Worm (Caenorhabditis elegans) whole organism, L1 larva: ENCODE data around the gene T22B7.3.

Experiments used
- C04F5.9 ChIP-seq: sonication (generic microtip); optimal IDR thresholded peaks from 2 replicates; lab custom pipeline; 2016; ENCODE audit warnings: missing genetic modification characterization, missing compliant biosample characterization
- C16A3.4 ChIP-seq: fragments of 150-350 bp; optimal IDR thresholded peaks from 2 replicates; lab custom pipeline; 2014; ENCODE audit warnings: missing biosample characterization, missing genetic modification characterization
- C34B4.2 ChIP-seq: sonication (generic microtip); optimal IDR thresholded peaks from 2 replicates; lab custom pipeline; 2017; ENCODE audit warnings: mild to moderate bottlenecking, missing genetic modification characterization, missing compliant biosample characterization
- aha-1 ChIP-seq: fragments of 150-350 bp; optimal IDR thresholded peaks from 2 replicates; lab custom pipeline; 2014; ENCODE audit warnings: missing biosample characterization, missing genetic modification characterization
- alr-1 ChIP-seq: fragments of 200-800 bp; sonication (Bioruptor generic); optimal IDR thresholded peaks from 2 replicates; lab custom pipeline; 2018; ENCODE audit warnings: borderline replicate concordance, mild to moderate bottlenecking, missing genetic modification characterization, missing compliant biosample characterization
- aly-2 ChIP-seq: fragments of 150-350 bp; optimal IDR thresholded peaks from 2 replicates; lab custom pipeline; 2014; ENCODE audit warnings: missing biosample characterization, missing genetic modification characterization
- ama-1 ChIP-seq: fragments of 150-350 bp; optimal IDR thresholded peaks from 2 replicates; lab custom pipeline; 2014
- blmp-1 ChIP-seq: fragments of 150-350 bp; optimal IDR thresholded peaks from 2 replicates; lab custom pipeline; 2014; ENCODE audit warnings: missing biosample characterization, missing genetic modification characterization
- ceh-63 ChIP-seq: fragments of 200-800 bp; sonication (Bioruptor generic); optimal IDR thresholded peaks from 2 replicates; lab custom pipeline; 2018; ENCODE audit warnings: mild to moderate bottlenecking, missing genetic modification characterization, missing compliant biosample characterization
- ceh-88 ChIP-seq: fragments of 200-800 bp; sonication (Bioruptor generic); IDR thresholded peaks from 2 replicates; pipeline ENCODE4 v1.3.6; 2022; ENCODE audit warnings: missing genetic modification characterization, missing compliant biosample characterization
- ceh-90 ChIP-seq: sonication (generic microtip); optimal IDR thresholded peaks from 2 replicates; lab custom pipeline; 2016; ENCODE audit warnings: missing genetic modification characterization, missing compliant biosample characterization
- ces-1 ChIP-seq: fragments of 150-350 bp; optimal IDR thresholded peaks from 2 replicates; lab custom pipeline; 2014; ENCODE audit warnings: missing biosample characterization, missing genetic modification reagents, missing genetic modification characterization
- dpl-1 ChIP-seq, 3 experiments: fragments of 150-350 bp in 2 of 3; sonication (generic microtip) in 1 of 3; optimal IDR thresholded peaks; 2 replicates each; lab custom pipeline; 2014 to 2017; ENCODE audit warnings: missing biosample characterization in 3 of 3, missing genetic modification characterization in 3 of 3, missing genetic modification reagents in 3 of 3
- dsc-1 ChIP-seq: sonication (generic microtip); optimal IDR thresholded peaks from 2 replicates; lab custom pipeline; 2016; ENCODE audit warnings: mild to moderate bottlenecking, missing genetic modification characterization, missing compliant biosample characterization
- elt-2 ChIP-seq: sonication (generic microtip); optimal IDR thresholded peaks from 2 replicates; lab custom pipeline; 2016; ENCODE audit warnings: missing genetic modification characterization, mild to moderate bottlenecking, inconsistent platforms, missing compliant biosample characterization, missing genetic modification reagents
- elt-3 ChIP-seq, 6 experiments: fragments of 150-350 bp in 1 of 6; sonication (generic microtip); optimal IDR thresholded peaks; 2 replicates each; lab custom pipeline; 2017 to 2018; ENCODE audit warnings: missing biosample characterization in 6 of 6, missing genetic modification characterization in 6 of 6, inconsistent platforms in 1 of 6
- fkh-4 ChIP-seq: sonication (generic microtip); optimal IDR thresholded peaks from 2 replicates; lab custom pipeline; 2016; ENCODE audit warnings: missing compliant biosample characterization, missing genetic modification characterization, borderline replicate concordance
- fkh-8 ChIP-seq: sonication (generic microtip); optimal IDR thresholded peaks from 2 replicates; lab custom pipeline; 2016; ENCODE audit warnings: mild to moderate bottlenecking, missing genetic modification characterization, missing compliant biosample characterization
- fos-1 ChIP-seq: fragments of 150-350 bp; optimal IDR thresholded peaks from 2 replicates; lab custom pipeline; 2014; ENCODE audit warnings: missing biosample characterization, missing genetic modification characterization
- grh-1 ChIP-seq: fragments of 200-800 bp; sonication (Bioruptor generic); IDR thresholded peaks from 2 replicates; pipeline ENCODE4 v1.3.6; 2022; ENCODE audit warnings: missing genetic modification reagents, missing genetic modification characterization, missing compliant biosample characterization
- hlh-4 ChIP-seq: sonication (generic microtip); optimal IDR thresholded peaks from 2 replicates; lab custom pipeline; 2016; ENCODE audit warnings: mild to moderate bottlenecking, missing genetic modification characterization, missing compliant biosample characterization
- lin-13 ChIP-seq: fragments of 150-350 bp; optimal IDR thresholded peaks from 2 replicates; lab custom pipeline; 2014; ENCODE audit warnings: missing biosample characterization, missing genetic modification reagents, missing genetic modification characterization
- lsy-2 ChIP-seq, 2 experiments: fragments of 150-350 bp; optimal IDR thresholded peaks; 2 replicates each; lab custom pipeline; 2014; ENCODE audit warnings: missing biosample characterization in 2 of 2, missing genetic modification characterization in 2 of 2
- mab-9 ChIP-seq: fragments of 200-800 bp; sonication (Bioruptor generic); IDR thresholded peaks from 2 replicates; pipeline ENCODE4 v1.3.6; 2022; ENCODE audit warnings: missing genetic modification reagents, missing genetic modification characterization, missing compliant biosample characterization
- mdl-1 ChIP-seq, 2 experiments: fragments of 150-350 bp; optimal IDR thresholded peaks; 2 replicates each; lab custom pipeline; 2014 to 2017; ENCODE audit warnings: missing biosample characterization in 2 of 2, missing genetic modification characterization in 2 of 2, inconsistent platforms in 1 of 2
- mef-2 ChIP-seq: fragments of 150-350 bp; optimal IDR thresholded peaks from 2 replicates; lab custom pipeline; 2014; ENCODE audit warnings: missing biosample characterization, missing genetic modification characterization
- mep-1 ChIP-seq: fragments of 150-350 bp; optimal IDR thresholded peaks from 2 replicates; lab custom pipeline; 2014; ENCODE audit warnings: missing biosample characterization, missing genetic modification characterization
- nhr-11 ChIP-seq: fragments of 150-350 bp; optimal IDR thresholded peaks from 2 replicates; lab custom pipeline; 2014; ENCODE audit warnings: missing biosample characterization, missing genetic modification characterization
- nhr-12 ChIP-seq: sonication (generic microtip); optimal IDR thresholded peaks from 2 replicates; lab custom pipeline; 2017; ENCODE audit warnings: missing biosample characterization, missing genetic modification characterization
- nhr-20 ChIP-seq: sonication (generic microtip); optimal IDR thresholded peaks from 2 replicates; lab custom pipeline; 2016; ENCODE audit warnings: mild to moderate bottlenecking, missing genetic modification characterization, missing compliant biosample characterization
- nhr-237 ChIP-seq: fragments of 150-350 bp; optimal IDR thresholded peaks from 2 replicates; lab custom pipeline; 2014; ENCODE audit warnings: missing biosample characterization, missing genetic modification characterization
- nhr-28 ChIP-seq: fragments of 150-350 bp; optimal IDR thresholded peaks from 2 replicates; lab custom pipeline; 2014; ENCODE audit warnings: missing biosample characterization, missing genetic modification characterization
- nhr-47 ChIP-seq: sonication (generic microtip); optimal IDR thresholded peaks from 2 replicates; lab custom pipeline; 2016; ENCODE audit warnings: mild to moderate bottlenecking, missing genetic modification characterization, moderate library complexity, missing compliant biosample characterization
- nhr-77 ChIP-seq: fragments of 150-350 bp; optimal IDR thresholded peaks from 2 replicates; lab custom pipeline; 2014; ENCODE audit warnings: missing biosample characterization, missing genetic modification characterization
- nhr-85 ChIP-seq: sonication (generic microtip); peaks from one replicate; lab custom pipeline; 2016; ENCODE audit warnings: missing genetic modification characterization, inconsistent platforms, missing compliant biosample characterization
- nhr-90 ChIP-seq: sonication (generic microtip); optimal IDR thresholded peaks from 2 replicates; lab custom pipeline; 2016; ENCODE audit warnings: mild to moderate bottlenecking, missing genetic modification characterization, missing compliant biosample characterization; ENCODE audit not compliant: poor library complexity
- pax-3 ChIP-seq: fragments of 200-800 bp; sonication (Bioruptor generic); optimal IDR thresholded peaks from 2 replicates; lab custom pipeline; 2018; ENCODE audit warnings: mild to moderate bottlenecking, missing genetic modification characterization, moderate library complexity, missing compliant biosample characterization
- rnt-1 ChIP-seq: sonication (generic microtip); optimal IDR thresholded peaks from 2 replicates; lab custom pipeline; 2016; ENCODE audit warnings: mild to moderate bottlenecking, missing genetic modification characterization, moderate library complexity, missing compliant biosample characterization
- skn-1 ChIP-seq: fragments of 150-350 bp; optimal IDR thresholded peaks from 2 replicates; lab custom pipeline; 2014; ENCODE audit warnings: missing biosample characterization, missing genetic modification characterization
- sox-4 ChIP-seq: sonication (generic microtip); optimal IDR thresholded peaks from 2 replicates; lab custom pipeline; 2016; ENCODE audit warnings: missing genetic modification characterization, missing compliant biosample characterization
- sup-37 ChIP-seq: fragments of 200-800 bp; sonication (Bioruptor generic); optimal IDR thresholded peaks from 2 replicates; lab custom pipeline; 2018; ENCODE audit warnings: mild to moderate bottlenecking, missing genetic modification characterization, missing compliant biosample characterization
- swsn-7 ChIP-seq: sonication (generic microtip); optimal IDR thresholded peaks from 2 replicates; lab custom pipeline; 2016; ENCODE audit warnings: missing genetic modification characterization, missing compliant biosample characterization
- tlp-1 ChIP-seq: fragments of 150-350 bp; optimal IDR thresholded peaks from 2 replicates; lab custom pipeline; 2014; ENCODE audit warnings: missing biosample characterization, missing genetic modification characterization
- unc-130 ChIP-seq: fragments of 150-350 bp; optimal IDR thresholded peaks from 2 replicates; lab custom pipeline; 2017; ENCODE audit warnings: missing biosample characterization, missing genetic modification characterization, inconsistent platforms
- unc-62 ChIP-seq: fragments of 150-350 bp; optimal IDR thresholded peaks from 2 replicates; lab custom pipeline; 2014; ENCODE audit warnings: missing biosample characterization, missing genetic modification reagents, missing genetic modification characterization
- vab-15 ChIP-seq: sonication (generic microtip); optimal IDR thresholded peaks from 2 replicates; lab custom pipeline; 2017; ENCODE audit warnings: missing genotype, mild to moderate bottlenecking, missing genetic modification characterization, missing compliant biosample characterization
- zag-1 ChIP-seq: fragments of 150-350 bp; optimal IDR thresholded peaks from 2 replicates; lab custom pipeline; 2014; ENCODE audit warnings: missing biosample characterization, missing genetic modification characterization
- zip-4 ChIP-seq: fragments of 200-800 bp; sonication (Bioruptor generic); optimal IDR thresholded peaks from 2 replicates; lab custom pipeline; 2018; ENCODE audit warnings: mild to moderate bottlenecking, missing genetic modification characterization, moderate library complexity, missing compliant biosample characterization
- ztf-11 ChIP-seq, 2 experiments: sonication (generic microtip); optimal IDR thresholded peaks; 2 replicates each; lab custom pipeline; 2016 to 2017; ENCODE audit warnings: missing genetic modification characterization in 2 of 2, missing biosample characterization in 1 of 2, missing compliant biosample characterization in 1 of 2
- ztf-4 ChIP-seq: fragments of 150-350 bp; optimal IDR thresholded peaks from 2 replicates; lab custom pipeline; 2014; ENCODE audit warnings: missing biosample characterization, missing genetic modification characterization

The T22B7.3 gene

ce11 chrX:5696197-5696596 is 49.0 kb downstream of the T22B7.3 start (continued):
- TF ChIP-seq skn-1 (no peak), nhr-20 (tag; lab: Kevin White, UChicago) (peak; percentile 80), fkh-4 (no peak), dsc-1 (tag; lab: Kevin White, UChicago) (no peak), ztf-4 (tag; lab: Kevin White, UChicago) (no peak), vab-15 (tag; lab: Kevin White, UChicago) (no peak), nhr-77 (tag; lab: Kevin White, UChicago) (peak; percentile 49), ceh-90 (tag; lab: Kevin White, UChicago) (no peak), alr-1 (tag; lab: Kevin White, UChicago) (no peak), dpl-1 (GFP tag; optimal IDR thresholded peaks at IDR 0.05; lab: Kevin White, UChicago) (peak in 1 of 3 experiments; percentile 18), elt-3 (tag; optimal IDR thresholded peaks at IDR 0.05; lab: Kevin White, UChicago) (peak; percentile 2 to 77 (median 38)), aha-1 (tag; lab: Kevin White, UChicago) (no peak), blmp-1 (tag; lab: Kevin White, UChicago) (peak; percentile 32), aly-2 (no peak), nhr-237 (tag; lab: Kevin White, UChicago) (peak; percentile 10), ama-1 (no peak), C16A3.4 (tag; lab: Kevin White, UChicago) (peak; percentile 22), nhr-90 (peak; percentile 73), mep-1 (tag; lab: Kevin White, UChicago) (no peak), ceh-63 (no peak), ceh-88 (GFP tag; lab: Robert Waterston, UW) (no peak), ztf-11 (tag; optimal IDR thresholded peaks at IDR 0.05; lab: Kevin White, UChicago) (no peak), C34B4.2 (tag; lab: Kevin White, UChicago) (no peak), rnt-1 (tag; lab: Kevin White, UChicago) (peak; percentile 51), C04F5.9 (no peak), lsy-2 (tag; optimal IDR thresholded peaks at IDR 0.05; lab: Kevin White, UChicago) (peak in 1 of 2 experiments; percentile 39), hlh-4 (tag; lab: Kevin White, UChicago) (no peak), nhr-11 (tag; lab: Kevin White, UChicago) (no peak), fos-1 (no peak), swsn-7 (peak; percentile 29), grh-1 (GFP tag; lab: Robert Waterston, UW) (peak; percentile 52), mef-2 (tag; lab: Kevin White, UChicago) (no peak), nhr-47 (peak; percentile 48), sup-37 (GFP tag; lab: Kevin White, UChicago) (no peak), tlp-1 (tag; lab: Kevin White, UChicago) (no peak), ces-1 (GFP tag; lab: Kevin White, UChicago) (no peak), nhr-85 (tag; lab: Kevin White, UChicago) (peak; percentile 95)

ce11 chrX:5697208-5697607 is 50.0 kb downstream of the T22B7.3 start, which contains the start of gene W01C8.5:
Gene W01C8.5, minus strand, starts transcription at chrX:5697308.
- TF ChIP-seq unc-130 (no peak), nhr-47 (no peak), nhr-12 (no peak), mdl-1 (tag; optimal IDR thresholded peaks at IDR 0.05; lab: Kevin White, UChicago) (no peak), ceh-90 (tag; lab: Kevin White, UChicago) (no peak), unc-62 (GFP tag; lab: Kevin White, UChicago) (no peak), nhr-28 (no peak), mab-9 (GFP tag; lab: Robert Waterston, UW) (no peak), zag-1 (tag; lab: Kevin White, UChicago) (no peak), lin-13 (no peak), zip-4 (no peak), elt-2 (tag; lab: Kevin White, UChicago) (no peak), sox-4 (no peak), dsc-1 (tag; lab: Kevin White, UChicago) (no peak), nhr-20 (tag; lab: Kevin White, UChicago) (no peak), sup-37 (GFP tag; lab: Kevin White, UChicago) (no peak), fkh-8 (tag; lab: Kevin White, UChicago) (no peak), pax-3 (tag; lab: Kevin White, UChicago) (no peak), nhr-85 (tag; lab: Kevin White, UChicago) (no peak)
- TF ChIP-seq, all 84 proteins: peak for 0
